Fruit fly (Drosophila melanogaster) whole organism, embryonic: ENCODE results near the gene CG5618.
A peak's percentile ranks its signal among the peaks of the same experiment; 100 is the strongest.

Source experiments
- Abd-B ChIP-seq: fragments of 200-800 bp; sonication (Bioruptor generic); optimal IDR thresholded peaks from 2 replicates; lab custom pipeline; 2018; ENCODE audit warnings: missing biosample characterization, mild to moderate bottlenecking, missing genetic modification characterization, moderate library complexity
- Blimp-1 ChIP-seq: fragments of 200-800 bp; sonication (Bioruptor generic); optimal IDR thresholded peaks from 3 replicates; lab custom pipeline; 2018; ENCODE audit warnings: missing biosample characterization, missing genetic modification characterization, mild to moderate bottlenecking, moderate library complexity, missing genetic modification reagents
- BtbVII ChIP-seq: fragments of 200-800 bp; sonication (Bioruptor generic); optimal IDR thresholded peaks from 3 replicates; lab custom pipeline; 2017; ENCODE audit warnings: missing biosample characterization, mild to moderate bottlenecking, missing genetic modification characterization
- Bteb2 ChIP-seq: fragments of 200-800 bp; sonication (Bioruptor generic); optimal IDR thresholded peaks from 2 replicates; lab custom pipeline; 2016; ENCODE audit warnings: missing biosample characterization, missing genetic modification characterization
- CG10147 ChIP-seq: fragments of 200-800 bp; sonication (Bioruptor generic); optimal IDR thresholded peaks from 2 replicates; lab custom pipeline; 2019; ENCODE audit warnings: missing biosample characterization, mild to moderate bottlenecking, missing genetic modification characterization, moderate library complexity
- CG10959 ChIP-seq: fragments of 200-800 bp; sonication (Bioruptor generic); IDR thresholded peaks from 2 replicates; pipeline ENCODE4 v1.3.6; 2022; ENCODE audit warnings: missing biosample characterization, missing genetic modification characterization
- CG11456 ChIP-seq: fragments of 200-800 bp; sonication (Bioruptor generic); IDR thresholded peaks from 3 replicates; pipeline ENCODE4 v1.3.6; 2022; ENCODE audit warnings: missing biosample characterization, missing genetic modification characterization
- CG11695 ChIP-seq: fragments of 200-800 bp; sonication (Bioruptor generic); IDR thresholded peaks from 3 replicates; pipeline ENCODE4 v1.3.6; 2022; ENCODE audit warnings: missing biosample characterization, missing genetic modification characterization
- CG12104 ChIP-seq: fragments of 200-800 bp; sonication (Bioruptor generic); optimal IDR thresholded peaks from 3 replicates; lab custom pipeline; 2016; ENCODE audit warnings: missing biosample characterization, missing genetic modification characterization
- CG12155 ChIP-seq: fragments of 200-800 bp; sonication (Bioruptor generic); optimal IDR thresholded peaks from 3 replicates; lab custom pipeline; 2016; ENCODE audit warnings: missing biosample characterization, missing genetic modification characterization
- CG12744 ChIP-seq: fragments of 200-800 bp; sonication (Bioruptor generic); optimal IDR thresholded peaks from 2 replicates; lab custom pipeline; 2016; ENCODE audit warnings: missing biosample characterization, missing genetic modification characterization
- CG12942 ChIP-seq: fragments of 200-800 bp; sonication (Bioruptor generic); optimal IDR thresholded peaks from 3 replicates; lab custom pipeline; 2016; ENCODE audit warnings: missing biosample characterization, missing genetic modification characterization
- CG13296 ChIP-seq: fragments of 200-800 bp; sonication (Bioruptor generic); optimal IDR thresholded peaks from 3 replicates; lab custom pipeline; 2018; ENCODE audit warnings: missing biosample characterization, mild to moderate bottlenecking, missing genetic modification characterization
- CG14050 ChIP-seq: fragments of 200-800 bp; sonication (Bioruptor generic); IDR thresholded peaks from 3 replicates; pipeline ENCODE4 v1.3.6; 2022; ENCODE audit warnings: missing biosample characterization, missing genetic modification characterization
- CG1603 ChIP-seq: fragments of 200-800 bp; sonication (Bioruptor generic); optimal IDR thresholded peaks from 2 replicates; lab custom pipeline; 2019; ENCODE audit warnings: missing biosample characterization, mild to moderate bottlenecking, missing genetic modification characterization, moderate library complexity
- CG1647 ChIP-seq: fragments of 200-800 bp; sonication (Bioruptor generic); optimal IDR thresholded peaks from 3 replicates; lab custom pipeline; 2016; ENCODE audit warnings: missing biosample characterization, missing genetic modification characterization
- CG16779 ChIP-seq: fragments of 200-800 bp; sonication (Bioruptor generic); IDR thresholded peaks from 2 replicates; pipeline ENCODE4 v1.3.6; 2022; ENCODE audit warnings: missing biosample characterization, missing genetic modification characterization
- CG17359 ChIP-seq: fragments of 200-800 bp; sonication (Bioruptor generic); optimal IDR thresholded peaks from 3 replicates; lab custom pipeline; 2018; ENCODE audit warnings: missing biosample characterization, mild to moderate bottlenecking, missing genetic modification characterization, moderate library complexity
- CG2202 ChIP-seq: fragments of 200-800 bp; sonication (Bioruptor generic); optimal IDR thresholded peaks from 2 replicates; lab custom pipeline; 2018; ENCODE audit warnings: missing biosample characterization, mild to moderate bottlenecking, missing genetic modification characterization
- CG30020 ChIP-seq: fragments of 200-800 bp; optimal IDR thresholded peaks from 2 replicates; lab custom pipeline; 2019; ENCODE audit warnings: missing biosample characterization, mild to moderate bottlenecking, missing genetic modification characterization, moderate library complexity
- CG30403 ChIP-seq: fragments of 200-800 bp; sonication (Bioruptor generic); optimal IDR thresholded peaks from 3 replicates; lab custom pipeline; 2016; ENCODE audit warnings: missing biosample characterization, missing genetic modification characterization
- CG33557 ChIP-seq: fragments of 200-800 bp; sonication (Bioruptor generic); optimal IDR thresholded peaks from 2 replicates; lab custom pipeline; 2019; ENCODE audit warnings: missing biosample characterization, mild to moderate bottlenecking, missing genetic modification characterization, moderate library complexity
- CG8290 ChIP-seq, 3 experiments: fragments of 200-800 bp; sonication (Bioruptor generic); optimal IDR thresholded peaks; 2 replicates each; lab custom pipeline; 2016 to 2019; ENCODE audit warnings: missing biosample characterization in 3 of 3, missing genetic modification characterization in 3 of 3, mild to moderate bottlenecking in 2 of 3, moderate library complexity in 1 of 3
- CG8765 ChIP-seq: fragments of 200-800 bp; sonication (Bioruptor generic); IDR thresholded peaks from 2 replicates; pipeline ENCODE4 v1.3.6; 2022; ENCODE audit warnings: missing biosample characterization, missing genetic modification characterization
- Dbx ChIP-seq: fragments of 200-800 bp; sonication (Bioruptor generic); IDR thresholded peaks from 3 replicates; pipeline ENCODE4 v1.3.6; 2022; ENCODE audit warnings: missing biosample characterization, missing genetic modification characterization
- Dref ChIP-seq: fragments of 200-800 bp; sonication (Bioruptor generic); IDR thresholded peaks from 2 replicates; pipeline ENCODE4 v1.3.6; 2022; ENCODE audit warnings: missing biosample characterization, missing genetic modification characterization
- E2f1 ChIP-seq: fragments of 200-800 bp; sonication (Bioruptor generic); IDR thresholded peaks from 2 replicates; pipeline ENCODE4 v1.3.6; 2022; ENCODE audit warnings: missing biosample characterization, missing genetic modification characterization
- HmgD ChIP-seq: fragments of 200-800 bp; sonication (Bioruptor generic); optimal IDR thresholded peaks from 3 replicates; lab custom pipeline; 2016; ENCODE audit warnings: missing biosample characterization, missing genetic modification characterization
- Myb ChIP-seq: fragments of 200-800 bp; sonication (Bioruptor generic); optimal IDR thresholded peaks from 2 replicates; lab custom pipeline; 2016; ENCODE audit warnings: missing biosample characterization, missing genetic modification characterization
- Neu2 ChIP-seq: fragments of 200-800 bp; sonication (Bioruptor generic); optimal IDR thresholded peaks from 3 replicates; lab custom pipeline; 2016; ENCODE audit warnings: missing biosample characterization, missing genetic modification characterization, borderline replicate concordance
- cas ChIP-seq: fragments of 200-800 bp; sonication (Bioruptor generic); IDR thresholded peaks from 2 replicates; pipeline ENCODE4 v1.3.6; 2022; ENCODE audit warnings: missing biosample characterization, missing genetic modification characterization
- crp ChIP-seq, 2 experiments: fragments of 200-800 bp; sonication (Bioruptor generic); optimal IDR thresholded peaks; 2 replicates in 1 of 2; 3 replicates in 1 of 2; lab custom pipeline; 2017; ENCODE audit warnings: missing biosample characterization in 2 of 2, missing genetic modification characterization in 2 of 2, mild to moderate bottlenecking in 1 of 2, moderate library complexity in 1 of 2
- danr ChIP-seq: fragments of 200-800 bp; sonication (Bioruptor generic); IDR thresholded peaks from 2 replicates; pipeline ENCODE4 v1.3.6; 2022; ENCODE audit warnings: missing biosample characterization, missing genetic modification characterization
- dm ChIP-seq: fragments of 200-800 bp; sonication (Bioruptor generic); optimal IDR thresholded peaks from 3 replicates; lab custom pipeline; 2016; ENCODE audit warnings: missing biosample characterization, missing genetic modification characterization
- fu2 ChIP-seq: fragments of 200-800 bp; sonication (Bioruptor generic); optimal IDR thresholded peaks from 2 replicates; lab custom pipeline; 2016; ENCODE audit warnings: missing biosample characterization, missing genetic modification characterization
- gfzf ChIP-seq: fragments of 200-800 bp; sonication (Bioruptor generic); optimal IDR thresholded peaks from 2 replicates; lab custom pipeline; 2016; ENCODE audit warnings: missing biosample characterization, mild to moderate bottlenecking, missing genetic modification characterization, moderate library complexity
- hth ChIP-seq: fragments of >200 bp; optimal IDR thresholded peaks from 2 replicates; lab custom pipeline; 2017; ENCODE audit warnings: inconsistent platforms
- jigr1 ChIP-seq: fragments of 200-800 bp; sonication (Bioruptor generic); IDR thresholded peaks from 3 replicates; pipeline ENCODE4 v1.3.6; 2022; ENCODE audit warnings: missing biosample characterization, missing genetic modification characterization
- jumu ChIP-seq: fragments of 200-800 bp; sonication (Bioruptor generic); optimal IDR thresholded peaks from 3 replicates; lab custom pipeline; 2016; ENCODE audit warnings: missing biosample characterization, missing genetic modification characterization
- knrl ChIP-seq: fragments of 200-800 bp; sonication (Bioruptor generic); IDR thresholded peaks from 3 replicates; pipeline ENCODE4 v1.3.6; 2022; ENCODE audit warnings: missing biosample characterization, missing genetic modification characterization; ENCODE audit not compliant: partially characterized antibody
- lbe ChIP-seq: fragments of 200-800 bp; sonication (Bioruptor generic); optimal IDR thresholded peaks from 2 replicates; lab custom pipeline; 2016; ENCODE audit warnings: missing biosample characterization, mild to moderate bottlenecking, missing genetic modification characterization
- nmo ChIP-seq: fragments of 200-800 bp; sonication (Bioruptor generic); optimal IDR thresholded peaks from 2 replicates; lab custom pipeline; 2018; ENCODE audit warnings: missing biosample characterization, mild to moderate bottlenecking, missing genetic modification characterization, moderate library complexity
- prd ChIP-seq, 3 experiments: fragments of >200 bp in 2 of 3; fragments of 200-800 bp in 1 of 3; sonication (Bioruptor generic) in 1 of 3; optimal IDR thresholded peaks in 2 of 3; IDR thresholded peaks in 1 of 3; 2 replicates in 2 of 3; 3 replicates in 1 of 3; pipeline versions ENCODE4 v1.3.6 to Lab custom; 2017 to 2022; ENCODE audit warnings: missing biosample characterization in 1 of 3, missing genetic modification characterization in 1 of 3
- pros ChIP-seq: fragments of 200-800 bp; sonication (Bioruptor generic); optimal IDR thresholded peaks from 3 replicates; lab custom pipeline; 2019; ENCODE audit warnings: missing biosample characterization, mild to moderate bottlenecking, missing genetic modification characterization, moderate library complexity
- row ChIP-seq: fragments of 200-800 bp; sonication (Bioruptor generic); IDR thresholded peaks from 3 replicates; pipeline ENCODE4 v1.3.6; 2022; ENCODE audit warnings: missing biosample characterization, missing genetic modification characterization
- sd ChIP-seq: fragments of 200-800 bp; sonication (Bioruptor generic); optimal IDR thresholded peaks from 3 replicates; lab custom pipeline; 2018; ENCODE audit warnings: missing biosample characterization, mild to moderate bottlenecking, missing genetic modification characterization, moderate library complexity
- sob ChIP-seq: fragments of 200-800 bp; sonication (Bioruptor generic); IDR thresholded peaks from 2 replicates; pipeline ENCODE4 v1.3.6; 2022; ENCODE audit warnings: missing biosample characterization, missing genetic modification characterization
- tin ChIP-seq: fragments of 200-800 bp; sonication (Bioruptor generic); optimal IDR thresholded peaks from 3 replicates; lab custom pipeline; 2016; ENCODE audit warnings: missing biosample characterization, missing genetic modification characterization
- vnd ChIP-seq: fragments of 200-800 bp; sonication (Bioruptor generic); IDR thresholded peaks from 3 replicates; pipeline ENCODE4 v1.3.6; 2022; ENCODE audit warnings: missing biosample characterization, missing genetic modification characterization; ENCODE audit not compliant: partially characterized antibody
- zen ChIP-seq: fragments of 200-800 bp; sonication (Bioruptor generic); optimal IDR thresholded peaks from 3 replicates; lab custom pipeline; 2018; ENCODE audit warnings: missing biosample characterization, mild to moderate bottlenecking, missing genetic modification characterization, moderate library complexity

Gene CG5618

DNA sequence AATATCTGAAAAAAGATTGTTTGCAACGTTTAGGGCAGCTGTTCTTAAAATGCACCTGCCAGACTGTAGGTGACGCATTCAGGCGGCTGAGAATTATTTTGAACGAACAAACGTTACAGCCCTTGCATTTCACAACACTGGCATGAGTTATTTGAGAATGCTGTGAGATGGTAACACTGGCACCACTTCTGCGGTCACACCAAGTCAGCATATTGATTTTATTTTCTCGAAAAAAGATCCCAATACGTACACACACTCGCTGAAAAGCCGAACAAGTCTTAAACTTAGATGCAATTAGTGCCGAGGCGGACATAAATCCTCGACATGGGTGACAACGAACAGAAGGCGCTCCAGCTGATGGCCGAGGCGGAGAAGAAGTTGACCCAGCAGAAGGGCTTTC lies 39.8 kb upstream of the CG5618 start, which contains the start of gene alphaSnap (continued):
- TF ChIP-seq CG2202 (tag; lab: Kevin White, UChicago) (no peak), Bteb2 (GFP tag; lab: Kevin White, UChicago) (peak; percentile 33), crp (GFP tag; optimal IDR thresholded peaks at IDR 0.05; lab: Kevin White, UChicago) (peak in 1 of 2 experiments; percentile 47), jigr1 (GFP tag; lab: Robert Waterston, UW) (no peak), cas (GFP tag; lab: Robert Waterston, UW) (no peak), lbe (no peak), Dref (GFP tag; lab: Robert Waterston, UW) (0 out of 2 replicates have a peak, but pooled peaks have one; percentile 28), Blimp-1 (GFP tag; lab: Kevin White, UChicago) (no peak), pros (no peak), CG8765 (GFP tag; lab: Robert Waterston, UW) (no peak), hth (lab: Kevin White, UChicago) (no peak), nmo (peak; percentile 51), dm (no peak), CG8290 (GFP tag; optimal IDR thresholded peaks at IDR 0.05; lab: Kevin White, UChicago) (no peak), CG8290 (tag; optimal IDR thresholded peaks at IDR 0.05; lab: Kevin White, UChicago) (peak in 1 of 2 experiments; percentile 73), CG33557 (no peak), CG13296 (GFP tag; lab: Kevin White, UChicago) (no peak), Myb (peak; percentile 98), fu2 (GFP tag; lab: Kevin White, UChicago) (peak; percentile 34), tin (no peak), CG1647 (GFP tag; lab: Kevin White, UChicago) (peak; percentile 14), E2f1 (GFP tag; lab: Robert Waterston, UW) (no peak), CG17359 (no peak), HmgD (GFP tag; lab: Kevin White, UChicago) (peak; percentile 42), CG12744 (GFP tag; lab: Kevin White, UChicago) (no peak), row (GFP tag; lab: Robert Waterston, UW) (peak; percentile 34; the same call in 1 of the 3 replicates), prd (optimal IDR thresholded peaks at IDR 0.05; lab: Kevin White, UChicago) (no peak), prd (GFP tag; IDR thresholded peaks at IDR 0.05; lab: Robert Waterston, UW) (no peak), Dbx (GFP tag; lab: Robert Waterston, UW) (peak; percentile 33; the same call in 1 of the 3 replicates), CG16779 (GFP tag; lab: Robert Waterston, UW) (no peak; the same call in 1 of the 2 replicates), danr (GFP tag; lab: Robert Waterston, UW) (no peak), CG11456 (GFP tag; lab: Robert Waterston, UW) (peak; percentile 38; the same call in 1 of the 3 replicates), Abd-B (GFP tag; lab: Kevin White, UChicago) (no peak), CG11695 (GFP tag; lab: Robert Waterston, UW) (no peak), CG10959 (GFP tag; lab: Robert Waterston, UW) (no peak), sob (peak; percentile 8; the same call in 1 of the 2 replicates), CG10147 (GFP tag; lab: Kevin White, UChicago) (no peak), jumu (GFP tag; lab: Kevin White, UChicago) (no peak), zen (tag; lab: Kevin White, UChicago) (no peak), gfzf (peak; percentile 85), vnd (GFP tag; lab: Robert Waterston, UW) (no peak), CG30020 (tag; lab: Kevin White, UChicago) (peak; percentile 41), BtbVII (GFP tag; lab: Kevin White, UChicago) (no peak), knrl (GFP tag; lab: Robert Waterston, UW) (peak; percentile 30; the same call in 1 of the 3 replicates), CG30403 (GFP tag; lab: Kevin White, UChicago) (peak; percentile 18), CG14050 (GFP tag; lab: Robert Waterston, UW) (no peak), sd (no peak), Neu2 (GFP tag; lab: Kevin White, UChicago) (no peak), CG12155 (GFP tag; lab: Kevin White, UChicago) (peak; percentile 39), CG12942 (GFP tag; lab: Kevin White, UChicago) (no peak), CG1603 (peak; percentile 74), CG12104 (GFP tag; lab: Kevin White, UChicago) (no peak)
